Worm (Caenorhabditis elegans) whole organism, L2 larva: Measurements from ENCODE around the gene K01D12.9.

ENCODE experiments used
- aly-2 ChIP-seq: fragments of 150-350 bp; optimal IDR thresholded peaks from 2 replicates; lab custom pipeline; 2014; ENCODE audit warnings: missing biosample characterization, missing genetic modification characterization
- ama-1 ChIP-seq: fragments of 150-350 bp; optimal IDR thresholded peaks from 2 replicates; lab custom pipeline; 2018; ENCODE audit warnings: inconsistent platforms
- elt-3 ChIP-seq: sonication (generic microtip); optimal IDR thresholded peaks from 2 replicates; lab custom pipeline; 2017; ENCODE audit warnings: missing biosample characterization, missing genetic modification characterization
- lin-13 ChIP-seq: fragments of 150-350 bp; optimal IDR thresholded peaks from 2 replicates; lab custom pipeline; 2014; ENCODE audit warnings: missing biosample characterization, missing genetic modification reagents, missing genetic modification characterization
- lin-39 ChIP-seq: fragments of 150-350 bp; optimal IDR thresholded peaks from 2 replicates; lab custom pipeline; 2014; ENCODE audit warnings: missing biosample characterization, missing genetic modification reagents, missing genetic modification characterization
- mdl-1 ChIP-seq, 2 experiments: fragments of 150-350 bp in 1 of 2; sonication (generic microtip) in 1 of 2; optimal IDR thresholded peaks; 2 replicates each; lab custom pipeline; 2017; ENCODE audit warnings: missing biosample characterization in 2 of 2, missing genetic modification characterization in 2 of 2
- nhr-11 ChIP-seq: fragments of 150-350 bp; optimal IDR thresholded peaks from 2 replicates; lab custom pipeline; 2014; ENCODE audit warnings: missing biosample characterization, missing genetic modification characterization
- nhr-12 ChIP-seq: fragments of 150-350 bp; optimal IDR thresholded peaks from 2 replicates; lab custom pipeline; 2014; ENCODE audit warnings: missing biosample characterization, missing genetic modification characterization
- peb-1 ChIP-seq: fragments of 150-350 bp; optimal IDR thresholded peaks from 2 replicates; lab custom pipeline; 2014; ENCODE audit warnings: missing biosample characterization, missing genetic modification characterization
- unc-39 ChIP-seq: fragments of 150-350 bp; optimal IDR thresholded peaks from 2 replicates; lab custom pipeline; 2014; ENCODE audit warnings: missing biosample characterization, missing genetic modification characterization
- unc-62 ChIP-seq: fragments of 150-350 bp; optimal IDR thresholded peaks from 2 replicates; lab custom pipeline; 2014; ENCODE audit warnings: missing biosample characterization, missing genetic modification reagents, missing genetic modification characterization
- ztf-1 ChIP-seq: fragments of 200-800 bp; sonication (Bioruptor generic); conservative IDR thresholded peaks from 2 replicates; pipeline ENCODE4 v1.3.6; 2022; ENCODE audit warnings: missing genetic modification characterization, missing compliant biosample characterization
- ztf-11 ChIP-seq: sonication (generic microtip); optimal IDR thresholded peaks from 2 replicates; lab custom pipeline; 2017; ENCODE audit warnings: missing biosample characterization, missing genetic modification characterization

- TF ChIP-seq unc-62 (GFP tag; lab: Kevin White, UChicago) (no peak), elt-3 (tag; lab: Kevin White, UChicago) (no peak), peb-1 (tag; lab: Kevin White, UChicago) (no peak), ama-1 (no peak), aly-2 (tag; lab: Kevin White, UChicago) (no peak), ztf-1 (GFP tag; lab: Robert Waterston, UW) (no peak), lin-39 (no peak), nhr-12 (tag; lab: Kevin White, UChicago) (no peak), mdl-1 (tag; optimal IDR thresholded peaks at IDR 0.05; lab: Kevin White, UChicago) (no peak), nhr-11 (tag; lab: Kevin White, UChicago) (no peak), ztf-11 (tag; lab: Kevin White, UChicago) (no peak), lin-13 (GFP tag; lab: Kevin White, UChicago) (no peak), unc-39 (tag; lab: Kevin White, UChicago) (no peak)
Measured at ce11 chrV:12449902-12450301, 45.5 kb upstream of the K01D12.9 start, which contains the start of gene C54D10.10.
